Fruit fly (Drosophila melanogaster) whole organism, embryonic: ENCODE measurements around the gene CCDC53.

Experiments
- CG1024 ChIP-seq: fragments of 200-800 bp; sonication (Bioruptor generic); IDR thresholded peaks from 2 replicates; pipeline ENCODE4 v1.3.6; 2022; ENCODE audit warnings: missing biosample characterization, missing genetic modification characterization
- CG10321 ChIP-seq: fragments of 200-800 bp; sonication (Bioruptor generic); IDR thresholded peaks from 2 replicates; pipeline ENCODE4 v1.3.6; 2022; ENCODE audit warnings: missing biosample characterization, missing genetic modification characterization
- CG11504 ChIP-seq: fragments of 200-800 bp; sonication (Bioruptor generic); optimal IDR thresholded peaks from 3 replicates; lab custom pipeline; 2019; ENCODE audit warnings: missing biosample characterization, mild to moderate bottlenecking, missing genetic modification characterization, moderate library complexity
- CG13624 ChIP-seq: fragments of 200-800 bp; sonication (Bioruptor generic); optimal IDR thresholded peaks from 2 replicates; lab custom pipeline; 2016; ENCODE audit warnings: missing biosample characterization, missing genetic modification characterization
- CG15514 ChIP-seq: fragments of 200-800 bp; sonication (Bioruptor generic); optimal IDR thresholded peaks from 3 replicates; lab custom pipeline; 2017; ENCODE audit warnings: missing biosample characterization, missing genetic modification characterization, mild to moderate bottlenecking, moderate library complexity, missing genetic modification reagents
- CG17385 ChIP-seq: fragments of 200-800 bp; sonication (Bioruptor generic); optimal IDR thresholded peaks from 3 replicates; lab custom pipeline; 2018; ENCODE audit warnings: missing biosample characterization, mild to moderate bottlenecking, missing genetic modification characterization
- CG17612 ChIP-seq: fragments of 200-800 bp; sonication (Bioruptor generic); IDR thresholded peaks from 2 replicates; pipeline ENCODE4 v1.3.6; 2022; ENCODE audit warnings: missing biosample characterization, missing genetic modification characterization
- CG17829 ChIP-seq: fragments of 200-800 bp; optimal IDR thresholded peaks from 2 replicates; lab custom pipeline; 2019; ENCODE audit warnings: missing biosample characterization, mild to moderate bottlenecking, missing genetic modification characterization, moderate library complexity
- CG1832 ChIP-seq: fragments of 200-800 bp; sonication (Bioruptor generic); optimal IDR thresholded peaks from 2 replicates; lab custom pipeline; 2017; ENCODE audit warnings: missing biosample characterization, mild to moderate bottlenecking, missing genetic modification characterization, inconsistent platforms
- CG18599 ChIP-seq: fragments of 200-800 bp; sonication (Bioruptor generic); optimal IDR thresholded peaks from 3 replicates; lab custom pipeline; 2017; ENCODE audit warnings: missing biosample characterization, missing genetic modification characterization, mild to moderate bottlenecking, moderate library complexity, missing genetic modification reagents
- CG2199 ChIP-seq: fragments of 200-800 bp; sonication (Bioruptor generic); IDR thresholded peaks from 3 replicates; pipeline ENCODE4 v1.3.6; 2022; ENCODE audit warnings: missing biosample characterization, missing genetic modification characterization
- CG3163 ChIP-seq: fragments of 200-800 bp; sonication (Bioruptor generic); optimal IDR thresholded peaks from 3 replicates; lab custom pipeline; 2016; ENCODE audit warnings: missing biosample characterization, missing genetic modification characterization
- CG32532 ChIP-seq: fragments of 200-800 bp; sonication (Bioruptor generic); IDR thresholded peaks from 2 replicates; pipeline ENCODE4 v1.3.6; 2022; ENCODE audit warnings: missing biosample characterization, missing genetic modification characterization
- CG32772 ChIP-seq: fragments of 200-800 bp; sonication (Bioruptor generic); IDR thresholded peaks from 2 replicates; pipeline ENCODE4 v1.3.6; 2022; ENCODE audit warnings: missing biosample characterization, missing genetic modification characterization
- CG34376 ChIP-seq: fragments of 200-800 bp; sonication (Bioruptor generic); optimal IDR thresholded peaks from 2 replicates; lab custom pipeline; 2018; ENCODE audit warnings: missing biosample characterization, mild to moderate bottlenecking, missing genetic modification characterization
- CG34422 ChIP-seq: fragments of 200-800 bp; sonication (Bioruptor generic); IDR thresholded peaks from 3 replicates; pipeline ENCODE4 v1.3.6; 2022; ENCODE audit warnings: missing biosample characterization, missing genetic modification characterization
- CG6765 ChIP-seq: fragments of 200-800 bp; sonication (Bioruptor generic); optimal IDR thresholded peaks from 3 replicates; lab custom pipeline; 2017; ENCODE audit warnings: missing biosample characterization, mild to moderate bottlenecking, missing genetic modification characterization
- CG6813 ChIP-seq: fragments of 200-800 bp; sonication (Bioruptor generic); optimal IDR thresholded peaks from 2 replicates; lab custom pipeline; 2017; ENCODE audit warnings: missing biosample characterization, missing genetic modification characterization, mild to moderate bottlenecking, moderate library complexity, missing genetic modification reagents
- CG7745 ChIP-seq: fragments of 200-800 bp; sonication (Bioruptor generic); optimal IDR thresholded peaks from 2 replicates; lab custom pipeline; 2018; ENCODE audit warnings: missing biosample characterization, mild to moderate bottlenecking, missing genetic modification characterization, moderate library complexity
- CG8290 ChIP-seq, 3 experiments: fragments of 200-800 bp; sonication (Bioruptor generic); optimal IDR thresholded peaks; 2 replicates each; lab custom pipeline; 2016 to 2019; ENCODE audit warnings: missing biosample characterization in 3 of 3, missing genetic modification characterization in 3 of 3, mild to moderate bottlenecking in 2 of 3, moderate library complexity in 1 of 3
- CG8478 ChIP-seq: fragments of >200 bp; optimal IDR thresholded peaks from 2 replicates; lab custom pipeline; 2018
- CG8765 ChIP-seq: fragments of 200-800 bp; sonication (Bioruptor generic); IDR thresholded peaks from 2 replicates; pipeline ENCODE4 v1.3.6; 2022; ENCODE audit warnings: missing biosample characterization, missing genetic modification characterization
- CG9215 ChIP-seq: fragments of 200-800 bp; sonication (Bioruptor generic); IDR thresholded peaks from 2 replicates; pipeline ENCODE4 v1.3.6; 2022; ENCODE audit warnings: missing biosample characterization, missing genetic modification characterization
- Deaf1 ChIP-seq: fragments of 200-800 bp; optimal IDR thresholded peaks from 3 replicates; lab custom pipeline; 2019; ENCODE audit warnings: missing biosample characterization, mild to moderate bottlenecking, missing genetic modification characterization, moderate library complexity
- E2f2 ChIP-seq: fragments of 200-800 bp; sonication (Bioruptor generic); IDR thresholded peaks from 2 replicates; pipeline ENCODE4 v1.3.6; 2022; ENCODE audit warnings: missing biosample characterization, missing genetic modification characterization
- Elba2 ChIP-seq: fragments of 200-800 bp; sonication (Bioruptor generic); optimal IDR thresholded peaks from 3 replicates; lab custom pipeline; 2016; ENCODE audit warnings: missing biosample characterization, missing genetic modification characterization
- Fer1 ChIP-seq: fragments of 200-800 bp; sonication (Bioruptor generic); optimal IDR thresholded peaks from 2 replicates; lab custom pipeline; 2017; ENCODE audit warnings: missing biosample characterization, mild to moderate bottlenecking, missing genetic modification characterization
- Fer3 ChIP-seq: fragments of 200-800 bp; sonication (Bioruptor generic); optimal IDR thresholded peaks from 2 replicates; lab custom pipeline; 2018; ENCODE audit warnings: missing biosample characterization, mild to moderate bottlenecking, missing genetic modification characterization, moderate library complexity
- Kr ChIP-seq: fragments of 200-800 bp; sonication (Bioruptor generic); optimal IDR thresholded peaks from 2 replicates; lab custom pipeline; 2017; ENCODE audit warnings: missing biosample characterization, mild to moderate bottlenecking, missing genetic modification characterization
- NFAT ChIP-seq: fragments of 200-800 bp; sonication (Bioruptor generic); IDR thresholded peaks from 2 replicates; pipeline ENCODE4 v1.3.6; 2022; ENCODE audit warnings: missing biosample characterization, missing genetic modification characterization
- Trl ChIP-seq, 3 experiments: fragments of >200 bp in 2 of 3; fragments of 200-800 bp in 1 of 3; sonication (Bioruptor generic) in 1 of 3; optimal IDR thresholded peaks; 2 replicates in 1 of 3; 3 replicates in 2 of 3; lab custom pipeline; 2016 to 2017; ENCODE audit warnings: missing biosample characterization in 1 of 3, missing genetic modification characterization in 1 of 3
- br ChIP-seq: fragments of >200 bp; optimal IDR thresholded peaks from 2 replicates; lab custom pipeline; 2017
- chinmo ChIP-seq: fragments of 200-800 bp; sonication (Bioruptor generic); IDR thresholded peaks from 4 replicates; pipeline ENCODE4 v1.3.6; 2022; ENCODE audit warnings: missing biosample characterization, missing genetic modification characterization; ENCODE audit not compliant: partially characterized antibody
- crol ChIP-seq: fragments of 200-800 bp; sonication (Bioruptor generic); IDR thresholded peaks from 2 replicates; pipeline ENCODE4 v1.3.6; 2022; ENCODE audit warnings: missing biosample characterization, missing genetic modification characterization
- gro ChIP-seq: fragments of 200-800 bp; sonication (Bioruptor generic); optimal IDR thresholded peaks from 2 replicates; lab custom pipeline; 2016; ENCODE audit warnings: missing biosample characterization, missing genetic modification characterization
- klu ChIP-seq: fragments of 200-800 bp; sonication (Bioruptor generic); IDR thresholded peaks from 2 replicates; pipeline ENCODE4 v1.3.6; 2022; ENCODE audit warnings: missing biosample characterization, missing genetic modification characterization
- lbe ChIP-seq: fragments of 200-800 bp; sonication (Bioruptor generic); optimal IDR thresholded peaks from 2 replicates; lab custom pipeline; 2016; ENCODE audit warnings: missing biosample characterization, mild to moderate bottlenecking, missing genetic modification characterization
- luna ChIP-seq: fragments of 200-800 bp; sonication (Bioruptor generic); optimal IDR thresholded peaks from 2 replicates; lab custom pipeline; 2016; ENCODE audit warnings: missing biosample characterization, missing genetic modification characterization
- mirr ChIP-seq: fragments of 200-800 bp; sonication (Bioruptor generic); optimal IDR thresholded peaks from 3 replicates; lab custom pipeline; 2018; ENCODE audit warnings: missing biosample characterization, mild to moderate bottlenecking, missing genetic modification characterization
- pho ChIP-seq: fragments of 200-800 bp; sonication (Bioruptor generic); optimal IDR thresholded peaks from 2 replicates; lab custom pipeline; 2016; ENCODE audit warnings: missing biosample characterization, missing genetic modification characterization
- prd ChIP-seq, 3 experiments: fragments of >200 bp in 2 of 3; fragments of 200-800 bp in 1 of 3; sonication (Bioruptor generic) in 1 of 3; optimal IDR thresholded peaks in 2 of 3; IDR thresholded peaks in 1 of 3; 2 replicates in 2 of 3; 3 replicates in 1 of 3; pipeline versions ENCODE4 v1.3.6 to Lab custom; 2017 to 2022; ENCODE audit warnings: missing biosample characterization in 1 of 3, missing genetic modification characterization in 1 of 3
- repo ChIP-seq: fragments of 200-800 bp; sonication (Bioruptor generic); optimal IDR thresholded peaks from 2 replicates; lab custom pipeline; 2016; ENCODE audit warnings: missing biosample characterization, missing genetic modification characterization
- seq ChIP-seq: fragments of 200-800 bp; sonication (Bioruptor generic); IDR thresholded peaks from 2 replicates; pipeline ENCODE4 v1.3.6; 2022; ENCODE audit warnings: missing biosample characterization, missing genetic modification characterization
- sr ChIP-seq: fragments of 200-800 bp; sonication (Bioruptor generic); IDR thresholded peaks from 3 replicates; pipeline ENCODE4 v1.3.6; 2022; ENCODE audit warnings: missing biosample characterization, missing genetic modification characterization
- trh ChIP-seq: fragments of 200-800 bp; sonication (Bioruptor generic); optimal IDR thresholded peaks from 2 replicates; lab custom pipeline; 2016; ENCODE audit warnings: missing biosample characterization, missing genetic modification characterization
- unc-4 ChIP-seq: fragments of 200-800 bp; sonication (Bioruptor generic); IDR thresholded peaks from 2 replicates; pipeline ENCODE4 v1.3.6; 2022; ENCODE audit warnings: missing biosample characterization, missing genetic modification characterization; ENCODE audit not compliant: partially characterized antibody
- wdn ChIP-seq: fragments of 200-800 bp; sonication (Bioruptor generic); IDR thresholded peaks from 2 replicates; pipeline ENCODE4 v1.3.6; 2022; ENCODE audit warnings: missing biosample characterization, missing genetic modification characterization
- yki ChIP-seq: fragments of >200 bp; optimal IDR thresholded peaks from 3 replicates; lab custom pipeline; 2018

CCDC53 gene

dm6 chr2L:8030693-8031210 is 10.2 kb upstream of the CCDC53 start, which contains the start of gene Cka (continued):
- peak; percentile 17 for TF ChIP-seq CG17829
- peak; percentile 18; the same call in 1 of the 2 replicates for TF ChIP-seq E2f2 (GFP tag; lab: Robert Waterston, UW)
- peak; percentile 43 for TF ChIP-seq Fer1 (GFP tag; lab: Kevin White, UChicago)
- peak; percentile 20 for TF ChIP-seq CG34376
- no peak for TF ChIP-seq luna
- TF ChIP-seq CG17612 (GFP tag; lab: Robert Waterston, UW), result no peak
- peak; percentile 85 for TF ChIP-seq CG34422
- TF ChIP-seq chinmo (GFP tag; lab: Robert Waterston, UW), result 0 out of 4 replicates have a peak, but pooled peaks have one; percentile 6
- no peak for TF ChIP-seq CG11504 (tag; lab: Kevin White, UChicago)
- TF ChIP-seq pho (GFP tag; lab: Kevin White, UChicago), result no peak
- TF ChIP-seq trh (GFP tag; lab: Kevin White, UChicago), result no peak
- TF ChIP-seq wdn (GFP tag; lab: Robert Waterston, UW), result no peak
- no peak for TF ChIP-seq Kr (GFP tag; lab: Kevin White, UChicago)
- TF ChIP-seq CG8478 (lab: Kevin White, UChicago), result peak; percentile 97
- no peak for TF ChIP-seq CG13624 (GFP tag; lab: Kevin White, UChicago)
- no peak for TF ChIP-seq CG6813 (GFP tag; lab: Kevin White, UChicago)
- TF ChIP-seq CG6765 (GFP tag; lab: Kevin White, UChicago), result no peak

- peak; percentile 79 for TF ChIP-seq CG3163 (GFP tag; lab: Kevin White, UChicago)
- peak; percentile 33 for TF ChIP-seq CG18599 (GFP tag; lab: Kevin White, UChicago)
- TF ChIP-seq CG2199 (GFP tag; lab: Robert Waterston, UW), result 0 out of 3 replicates have a peak, but pooled peaks have one; percentile 41
- TF ChIP-seq unc-4 (GFP tag; lab: Robert Waterston, UW), result 0 out of 2 replicates have a peak, but pooled peaks have one; percentile 36
- peak; percentile 26; the same call in 1 of the 2 replicates for TF ChIP-seq CG9215 (GFP tag; lab: Robert Waterston, UW)
- peak; percentile 96 for TF ChIP-seq crol (GFP tag; lab: Robert Waterston, UW)
- peak; percentile 95 to 97 for TF ChIP-seq Trl (optimal IDR thresholded peaks at IDR 0.05; lab: Kevin White, UChicago)
- TF ChIP-seq Trl (GFP tag; optimal IDR thresholded peaks at IDR 0.05; lab: Kevin White, UChicago), result peak; percentile 67
- TF ChIP-seq repo, result no peak
- no peak for TF ChIP-seq Fer3 (tag; lab: Kevin White, UChicago)
- TF ChIP-seq gro (GFP tag; lab: Kevin White, UChicago), result peak; percentile 5
- no peak for TF ChIP-seq prd (optimal IDR thresholded peaks at IDR 0.05; lab: Kevin White, UChicago)
- TF ChIP-seq prd (GFP tag; IDR thresholded peaks at IDR 0.05; lab: Robert Waterston, UW), result no peak
- TF ChIP-seq CG1024 (GFP tag; lab: Robert Waterston, UW), result no peak
- no peak for TF ChIP-seq CG7745 (tag; lab: Kevin White, UChicago)
- peak; percentile 38 for TF ChIP-seq Deaf1 (tag; lab: Kevin White, UChicago)
- TF ChIP-seq br (lab: Kevin White, UChicago), result no peak
- TF ChIP-seq CG32532 (GFP tag; lab: Robert Waterston, UW), result peak; percentile 52; the same call in 1 of the 2 replicates
- TF ChIP-seq CG8765, result 0 out of 2 replicates have a peak, but pooled peaks have one; percentile 6
- no peak for TF ChIP-seq lbe
- TF ChIP-seq CG8290 (GFP tag; optimal IDR thresholded peaks at IDR 0.05; lab: Kevin White, UChicago), result no peak
- peak in 1 of 2 experiments; percentile 47 for TF ChIP-seq CG8290 (tag; optimal IDR thresholded peaks at IDR 0.05; lab: Kevin White, UChicago)
- peak; percentile 12 for TF ChIP-seq CG15514
- TF ChIP-seq CG1832, result peak; percentile 68
- TF ChIP-seq seq, result peak; percentile 54; the same call in 1 of the 2 replicates
- TF ChIP-seq CG8478 (lab: Kevin White, UChicago), result peak; percentile 57
- TF ChIP-seq NFAT, result no peak
- peak; percentile 30; the same call in 2 of the 3 replicates for TF ChIP-seq sr (GFP tag; lab: Robert Waterston, UW)
- peak; percentile 79; the same call in 2 of the 4 replicates for TF ChIP-seq chinmo (GFP tag; lab: Robert Waterston, UW)
- TF ChIP-seq CG17385 (GFP tag; lab: Kevin White, UChicago), result peak; percentile 69
- TF ChIP-seq Elba2 (GFP tag; lab: Kevin White, UChicago), result no peak
- no peak for TF ChIP-seq CG32772 (GFP tag; lab: Robert Waterston, UW)
- TF ChIP-seq yki (lab: Kevin White, UChicago), result peak; percentile 78
- no peak for TF ChIP-seq klu (GFP tag; lab: Robert Waterston, UW)
- TF ChIP-seq CG10321, result peak; percentile 44; the same call in 1 of the 2 replicates
- TF ChIP-seq mirr, result no peak
These were observed 9.3 kb upstream of the CCDC53 start for dm6 chr2L:8031588-8031987.
